Fruit fly (Drosophila melanogaster) whole organism, wandering third instar larva: ENCODE results near the gene Osi7.

ENCODE experiments used
- Abd-B ChIP-seq: fragments of >200 bp; optimal IDR thresholded peaks from 2 replicates; lab custom pipeline; 2017; ENCODE audit warnings: missing biosample characterization, missing genetic modification characterization
- CG32264 ChIP-seq: fragments of 200-800 bp; sonication (Bioruptor generic); optimal IDR thresholded peaks from 2 replicates; lab custom pipeline; 2016; ENCODE audit warnings: missing biosample characterization, missing genetic modification characterization
- CG9705 ChIP-seq: fragments of 200-800 bp; sonication (Bioruptor generic); optimal IDR thresholded peaks from 2 replicates; lab custom pipeline; 2018; ENCODE audit warnings: missing biosample characterization, mild to moderate bottlenecking, missing genetic modification characterization
- CrebA ChIP-seq: fragments of 200-800 bp; sonication (Bioruptor generic); optimal IDR thresholded peaks from 2 replicates; lab custom pipeline; 2016; ENCODE audit warnings: missing biosample characterization, mild to moderate bottlenecking, missing genetic modification characterization, borderline replicate concordance
- Dfd ChIP-seq: fragments of >200 bp; optimal IDR thresholded peaks from 2 replicates; lab custom pipeline; 2017; ENCODE audit warnings: missing biosample characterization, missing genetic modification characterization
- Dif ChIP-seq: fragments of 200-275, 200-300 bp; sonication (Bioruptor generic); optimal IDR thresholded peaks from 2 replicates; lab custom pipeline; 2018; ENCODE audit warnings: missing biosample characterization, missing genetic modification characterization; ENCODE audit not compliant: partially characterized antibody
- GATAd ChIP-seq: sonication (Bioruptor generic); optimal IDR thresholded peaks from 2 replicates; lab custom pipeline; 2016; ENCODE audit warnings: missing biosample characterization, missing genetic modification characterization
- Hnf4 ChIP-seq: fragments of 200-800 bp; sonication (Bioruptor generic); optimal IDR thresholded peaks from 2 replicates; lab custom pipeline; 2016; ENCODE audit warnings: missing biosample characterization, mild to moderate bottlenecking, missing genetic modification characterization
- Hr78 ChIP-seq: fragments of >200 bp; optimal IDR thresholded peaks from 2 replicates; lab custom pipeline; 2017; ENCODE audit warnings: missing biosample characterization, missing genetic modification characterization
- Hr83 ChIP-seq: fragments of 200-300 bp; sonication (Bioruptor generic); optimal IDR thresholded peaks from 2 replicates; lab custom pipeline; 2016; ENCODE audit warnings: missing biosample characterization, mild to moderate bottlenecking, missing genetic modification characterization, moderate library complexity; ENCODE audit not compliant: poor library complexity, severe bottlenecking
- Jra ChIP-seq: sonication (Bioruptor generic); optimal IDR thresholded peaks from 2 replicates; lab custom pipeline; 2016; ENCODE audit warnings: missing biosample characterization, missing genetic modification characterization
- Mio ChIP-seq: sonication (Bioruptor generic); optimal IDR thresholded peaks from 2 replicates; lab custom pipeline; 2016; ENCODE audit warnings: missing biosample characterization, missing genetic modification characterization
- Myc ChIP-seq: fragments of >200 bp; optimal IDR thresholded peaks from 2 replicates; lab custom pipeline; 2017
- N ChIP-seq: fragments of >200 bp; optimal IDR thresholded peaks from 2 replicates; lab custom pipeline; 2018; ENCODE audit warnings: missing biosample characterization, missing external identifiers, missing genetic modification characterization
- OdsH ChIP-seq: fragments of 200-800 bp; sonication (Bioruptor generic); optimal IDR thresholded peaks from 2 replicates; lab custom pipeline; 2016; ENCODE audit warnings: missing biosample characterization, mild to moderate bottlenecking, missing genetic modification characterization
- Rel ChIP-seq, 2 experiments: fragments of 200-800 bp; sonication (Bioruptor generic) in 1 of 2; optimal IDR thresholded peaks; 2 replicates in 1 of 2; 3 replicates in 1 of 2; lab custom pipeline; 2016 to 2019; ENCODE audit warnings: mild to moderate bottlenecking in 2 of 2, missing biosample characterization in 2 of 2, missing genetic modification characterization in 2 of 2, moderate library complexity in 1 of 2
- Vsx2 ChIP-seq: fragments of 200-300, 225-300 bp; sonication (Bioruptor generic); optimal IDR thresholded peaks from 2 replicates; lab custom pipeline; 2018; ENCODE audit warnings: missing biosample characterization, missing genetic modification characterization; ENCODE audit not compliant: partially characterized antibody
- br ChIP-seq: fragments of 200-800 bp; sonication (Bioruptor generic); optimal IDR thresholded peaks from 2 replicates; lab custom pipeline; 2016; ENCODE audit warnings: missing biosample characterization, missing genetic modification characterization
- brk ChIP-seq: fragments of 200-800 bp; sonication (Bioruptor generic); optimal IDR thresholded peaks from 2 replicates; lab custom pipeline; 2016; ENCODE audit warnings: missing biosample characterization, mild to moderate bottlenecking, missing genetic modification characterization
- dl ChIP-seq, 2 experiments: fragments of 175-275, 200-275 bp in 1 of 2; fragments of 200-275 bp in 1 of 2; sonication (Bioruptor generic); optimal IDR thresholded peaks; lab custom pipeline; 2018; ENCODE audit warnings: mild to moderate bottlenecking in 2 of 2, missing biosample characterization in 2 of 2, missing genetic modification characterization in 2 of 2, moderate library complexity in 2 of 2; ENCODE audit not compliant: partially characterized antibody in 2 of 2, insufficient read depth in 1 of 2
- dmrt93B ChIP-seq: fragments of 200-800 bp; sonication (Bioruptor generic); optimal IDR thresholded peaks from 2 replicates; lab custom pipeline; 2018; ENCODE audit warnings: missing biosample characterization, mild to moderate bottlenecking, missing genetic modification characterization
- dsf ChIP-seq: sonication (Bioruptor generic); optimal IDR thresholded peaks from 2 replicates; lab custom pipeline; 2016; ENCODE audit warnings: missing biosample characterization, missing genetic modification characterization, borderline replicate concordance
- ey ChIP-seq: fragments of 200-800 bp; sonication (Bioruptor generic); optimal IDR thresholded peaks from 2 replicates; lab custom pipeline; 2016; ENCODE audit warnings: missing biosample characterization, missing genetic modification characterization
- fru ChIP-seq: fragments of 200-800 bp; sonication (Bioruptor generic); optimal IDR thresholded peaks from 3 replicates; lab custom pipeline; 2016; ENCODE audit warnings: missing biosample characterization, mild to moderate bottlenecking, missing genetic modification characterization
- h ChIP-seq: fragments of 200-800 bp; sonication (Bioruptor generic); optimal IDR thresholded peaks from 3 replicates; lab custom pipeline; 2016; ENCODE audit warnings: missing biosample characterization, mild to moderate bottlenecking, missing genetic modification characterization
- lola ChIP-seq: fragments of >200 bp; optimal IDR thresholded peaks from 2 replicates; lab custom pipeline; 2017; ENCODE audit warnings: missing biosample characterization, missing genetic modification characterization
- pan ChIP-seq: fragments of >200 bp; optimal IDR thresholded peaks from 2 replicates; lab custom pipeline; 2017
- psq ChIP-seq: fragments of 200-800 bp; sonication (Bioruptor generic); optimal IDR thresholded peaks from 3 replicates; lab custom pipeline; 2017; ENCODE audit warnings: missing biosample characterization, mild to moderate bottlenecking, missing genetic modification characterization, moderate library complexity
- rgr ChIP-seq: fragments of 200-800 bp; sonication (Bioruptor generic); optimal IDR thresholded peaks from 3 replicates; lab custom pipeline; 2016; ENCODE audit warnings: missing biosample characterization, mild to moderate bottlenecking, missing genetic modification characterization
- sage ChIP-seq: fragments of 200-800 bp; sonication (Bioruptor generic); optimal IDR thresholded peaks from 2 replicates; lab custom pipeline; 2016; ENCODE audit warnings: missing biosample characterization, mild to moderate bottlenecking, missing genetic modification characterization
- sv ChIP-seq: fragments of 200-800 bp; sonication (Bioruptor generic); optimal IDR thresholded peaks from 3 replicates; lab custom pipeline; 2016; ENCODE audit warnings: missing biosample characterization, missing genetic modification characterization
- tai ChIP-seq: sonication (Bioruptor generic); optimal IDR thresholded peaks from 2 replicates; lab custom pipeline; 2016; ENCODE audit warnings: missing biosample characterization, missing genetic modification characterization
- usp ChIP-seq: fragments of >200 bp; optimal IDR thresholded peaks from 2 replicates; lab custom pipeline; 2017; ENCODE audit warnings: missing biosample characterization, missing genetic modification characterization

The Osi7 gene

DNA sequence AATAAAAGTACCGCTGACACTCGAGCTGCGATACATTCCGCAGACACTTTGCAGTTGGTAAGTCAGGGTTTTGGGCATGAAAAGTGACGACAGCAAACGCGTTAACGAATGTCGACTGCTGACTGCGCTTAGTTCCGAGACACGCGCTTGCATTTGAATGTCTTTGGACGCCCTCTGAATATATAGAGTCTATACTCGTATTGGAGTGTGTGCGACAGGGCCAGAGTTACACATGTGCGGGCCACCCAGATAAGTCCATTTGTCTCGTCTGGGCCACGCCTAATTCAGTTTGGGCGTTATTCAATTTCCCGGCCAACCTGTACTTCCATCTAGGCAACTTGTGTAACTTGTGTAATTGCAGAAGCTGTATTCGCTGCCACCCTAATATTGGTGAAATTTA, 41.5 kb downstream of the Osi7 start:
- no peak for TF ChIP-seq tai
- TF ChIP-seq GATAd (GFP tag; lab: Kevin White, UChicago), result no peak
- no peak for TF ChIP-seq h
- TF ChIP-seq lola (GFP tag; lab: Kevin White, UChicago), result no peak
- TF ChIP-seq pan (lab: Kevin White, UChicago), result no peak
- no peak for TF ChIP-seq Myc (lab: Kevin White, UChicago)
- TF ChIP-seq Hnf4 (GFP tag; lab: Kevin White, UChicago), result no peak
- no peak for TF ChIP-seq Jra (GFP tag; lab: Kevin White, UChicago)
- no peak for TF ChIP-seq CG32264
- TF ChIP-seq Dfd (GFP tag; lab: Kevin White, UChicago), result no peak
- TF ChIP-seq psq (GFP tag; lab: Kevin White, UChicago), result no peak
- TF ChIP-seq rgr (GFP tag; lab: Kevin White, UChicago), result no peak
- no peak for TF ChIP-seq sv
- no peak for TF ChIP-seq CG9705 (GFP tag; lab: Kevin White, UChicago)
- no peak for TF ChIP-seq Hr83 (GFP tag; lab: Kevin White, UChicago)
- no peak for TF ChIP-seq Hr78 (GFP tag; lab: Kevin White, UChicago)
- no peak for TF ChIP-seq Rel (GFP tag; optimal IDR thresholded peaks at IDR 0.05; lab: Kevin White, UChicago)
- TF ChIP-seq Rel (tag; optimal IDR thresholded peaks at IDR 0.05; lab: Kevin White, UChicago), result no peak
- no peak for TF ChIP-seq dmrt93B (GFP tag; lab: Kevin White, UChicago)
- TF ChIP-seq usp, result no peak

DNA sequence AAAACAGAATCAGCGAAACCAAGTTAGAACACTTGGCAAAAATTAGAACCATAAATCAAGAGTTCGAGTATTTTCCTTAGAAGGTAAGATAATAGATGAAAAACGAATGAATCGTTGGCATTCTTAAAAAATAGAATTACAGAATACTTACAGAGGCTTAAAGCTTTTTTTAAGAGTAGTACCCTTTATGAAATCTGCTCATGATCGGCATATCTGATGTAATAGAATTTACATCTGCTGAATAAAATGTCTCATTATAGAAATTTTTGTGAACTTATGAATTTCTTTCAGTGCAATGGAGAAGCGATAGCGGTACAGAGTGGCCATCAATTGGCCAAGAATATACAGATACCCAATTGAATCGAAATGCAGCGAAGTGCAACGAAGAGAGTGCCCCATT, 42.6 kb downstream of the Osi7 start, which contains the start of gene Osi13:
Gene Osi13, plus strand, starts transcription at position 301 of the 400 bp plus-strand sequence.
- TF ChIP-seq N (GFP tag; lab: Kevin White, UChicago), result no peak
- TF ChIP-seq rgr (GFP tag; lab: Kevin White, UChicago), result no peak
- no peak for TF ChIP-seq lola (GFP tag; lab: Kevin White, UChicago)

dm6 chr3R:6294046-6294445, 45.3 kb downstream of the Osi7 start:
- no peak for TF ChIP-seq br (GFP tag; lab: Kevin White, UChicago)
- TF ChIP-seq Myc (lab: Kevin White, UChicago), result no peak
- no peak for TF ChIP-seq dmrt93B (GFP tag; lab: Kevin White, UChicago)
- TF ChIP-seq Hnf4 (GFP tag; lab: Kevin White, UChicago), result no peak
- no peak for TF ChIP-seq h
- no peak for TF ChIP-seq Jra (GFP tag; lab: Kevin White, UChicago)
- no peak for TF ChIP-seq Rel (GFP tag; optimal IDR thresholded peaks at IDR 0.05; lab: Kevin White, UChicago)
- no peak for TF ChIP-seq Rel (tag; optimal IDR thresholded peaks at IDR 0.05; lab: Kevin White, UChicago)
- no peak for TF ChIP-seq OdsH (GFP tag; lab: Kevin White, UChicago)
- TF ChIP-seq dl (GFP tag; optimal IDR thresholded peaks at IDR 0.05; lab: Kevin White, UChicago; ENCODE audit: insufficient read depth in 1 of 2, partially characterized antibody in 2 of 2), result no peak
- TF ChIP-seq rgr (GFP tag; lab: Kevin White, UChicago), result no peak
- TF ChIP-seq sv, result no peak
- no peak for TF ChIP-seq CG32264
- TF ChIP-seq, all 38 proteins: peak for 0

DNA sequence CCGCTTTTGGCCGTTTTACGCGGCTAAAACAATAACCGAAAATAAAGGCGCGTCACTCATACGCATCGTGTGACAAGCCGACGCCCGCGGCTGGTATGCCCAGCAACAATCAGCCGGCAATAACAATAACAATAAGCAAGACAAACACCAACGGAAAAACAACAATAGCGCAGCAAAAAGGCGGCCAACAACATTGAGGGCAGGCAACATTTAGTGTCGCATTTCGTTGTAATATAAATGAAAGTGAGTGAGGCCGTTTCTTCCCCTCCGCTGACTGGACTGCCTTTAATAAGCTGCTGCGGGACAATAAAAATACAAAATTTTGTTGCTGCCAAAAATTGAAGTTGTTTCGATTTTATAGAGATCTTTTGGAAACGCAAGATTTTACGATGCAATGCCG, 48.4 kb downstream of the Osi7 start:
- TF ChIP-seq br (GFP tag; lab: Kevin White, UChicago), result no peak
- TF ChIP-seq N (GFP tag; lab: Kevin White, UChicago), result no peak
- TF ChIP-seq fru (GFP tag; lab: Kevin White, UChicago), result no peak
- no peak for TF ChIP-seq tai
- TF ChIP-seq Abd-B (GFP tag; lab: Kevin White, UChicago), result no peak
- TF ChIP-seq OdsH (GFP tag; lab: Kevin White, UChicago), result no peak
- no peak for TF ChIP-seq sv
- TF ChIP-seq Jra (GFP tag; lab: Kevin White, UChicago), result no peak
- no peak for TF ChIP-seq pan (lab: Kevin White, UChicago)
- no peak for TF ChIP-seq sage (GFP tag; lab: Kevin White, UChicago)
- TF ChIP-seq dl (GFP tag; optimal IDR thresholded peaks at IDR 0.05; lab: Kevin White, UChicago; ENCODE audit: insufficient read depth in 1 of 2, partially characterized antibody in 2 of 2), result no peak
- no peak for TF ChIP-seq Vsx2 (GFP tag; lab: Kevin White, UChicago)
- TF ChIP-seq usp, result no peak
- TF ChIP-seq dmrt93B (GFP tag; lab: Kevin White, UChicago), result no peak
- no peak for TF ChIP-seq CG9705 (GFP tag; lab: Kevin White, UChicago)
- no peak for TF ChIP-seq lola (GFP tag; lab: Kevin White, UChicago)
- no peak for TF ChIP-seq CrebA
- no peak for TF ChIP-seq GATAd (GFP tag; lab: Kevin White, UChicago)
- TF ChIP-seq, all 38 proteins: peak for 0

- no peak for TF ChIP-seq Dfd (GFP tag; lab: Kevin White, UChicago)
- no peak for TF ChIP-seq dsf (GFP tag; lab: Kevin White, UChicago)
- TF ChIP-seq Hr78 (GFP tag; lab: Kevin White, UChicago), result no peak
- no peak for TF ChIP-seq fru (GFP tag; lab: Kevin White, UChicago)
- no peak for TF ChIP-seq Dif (GFP tag; lab: Kevin White, UChicago)
- no peak for TF ChIP-seq brk
- no peak for TF ChIP-seq lola (GFP tag; lab: Kevin White, UChicago)
- TF ChIP-seq Jra (GFP tag; lab: Kevin White, UChicago), result no peak
- no peak for TF ChIP-seq rgr (GFP tag; lab: Kevin White, UChicago)
- TF ChIP-seq dmrt93B (GFP tag; lab: Kevin White, UChicago), result no peak
- TF ChIP-seq sv, result no peak
- TF ChIP-seq h, result no peak
- TF ChIP-seq Myc (lab: Kevin White, UChicago), result no peak
- no peak for TF ChIP-seq Mio (GFP tag; lab: Kevin White, UChicago)
- TF ChIP-seq Hr83 (GFP tag; lab: Kevin White, UChicago), result no peak
- no peak for TF ChIP-seq ey (GFP tag; lab: Kevin White, UChicago)
These were observed 50.0 kb downstream of the Osi7 start, which contains the start of gene Osi14 for dm6 chr3R:6298828-6299227. Gene Osi14 (plus strand): TSS chr3R:6299128.
